Fruit fly (Drosophila melanogaster) whole organism, embryonic: ENCODE data around the gene Peritrophin-15a.
A peak's percentile ranks its signal among the peaks of the same experiment; 100 is the strongest.

Source experiments
- CG1024 ChIP-seq: fragments of 200-800 bp; sonication (Bioruptor generic); IDR thresholded peaks from 2 replicates; pipeline ENCODE4 v1.3.6; 2022; ENCODE audit warnings: missing biosample characterization, missing genetic modification characterization
- CG12219 ChIP-seq: fragments of 200-800 bp; sonication (Bioruptor generic); optimal IDR thresholded peaks from 3 replicates; lab custom pipeline; 2018; ENCODE audit warnings: missing biosample characterization, mild to moderate bottlenecking, missing genetic modification characterization
- CG12942 ChIP-seq: fragments of 200-800 bp; sonication (Bioruptor generic); optimal IDR thresholded peaks from 3 replicates; lab custom pipeline; 2016; ENCODE audit warnings: missing biosample characterization, missing genetic modification characterization
- CG1529 ChIP-seq: fragments of 200-800 bp; sonication (Bioruptor generic); optimal IDR thresholded peaks from 3 replicates; lab custom pipeline; 2018; ENCODE audit warnings: missing biosample characterization, missing genetic modification characterization
- CG17328 ChIP-seq: fragments of 200-800 bp; sonication (Bioruptor generic); IDR thresholded peaks from 2 replicates; pipeline ENCODE4 v1.3.6; 2022; ENCODE audit warnings: missing biosample characterization, missing genetic modification characterization
- CG18262 ChIP-seq: fragments of 200-800 bp; optimal IDR thresholded peaks from 3 replicates; lab custom pipeline; 2019; ENCODE audit warnings: missing biosample characterization, mild to moderate bottlenecking, missing genetic modification characterization, moderate library complexity
- CG1832 ChIP-seq: fragments of 200-800 bp; sonication (Bioruptor generic); optimal IDR thresholded peaks from 2 replicates; lab custom pipeline; 2017; ENCODE audit warnings: missing biosample characterization, mild to moderate bottlenecking, missing genetic modification characterization, inconsistent platforms
- CG31388 ChIP-seq: fragments of 200-800 bp; sonication (Bioruptor generic); optimal IDR thresholded peaks from 2 replicates; lab custom pipeline; 2016; ENCODE audit warnings: missing biosample characterization, missing genetic modification characterization
- CG4617 ChIP-seq: fragments of 200-800 bp; sonication (Bioruptor generic); optimal IDR thresholded peaks from 3 replicates; lab custom pipeline; 2016; ENCODE audit warnings: missing biosample characterization, missing genetic modification characterization, borderline replicate concordance
- CG5953 ChIP-seq: fragments of 200-800 bp; sonication (Bioruptor generic); IDR thresholded peaks from 2 replicates; pipeline ENCODE4 v1.3.6; 2022; ENCODE audit warnings: missing biosample characterization, missing genetic modification characterization
- CG6813 ChIP-seq: fragments of 200-800 bp; sonication (Bioruptor generic); optimal IDR thresholded peaks from 2 replicates; lab custom pipeline; 2017; ENCODE audit warnings: missing biosample characterization, missing genetic modification characterization, mild to moderate bottlenecking, moderate library complexity, missing genetic modification reagents
- CG7928 ChIP-seq: fragments of 200-800 bp; sonication (Bioruptor generic); optimal IDR thresholded peaks from 2 replicates; lab custom pipeline; 2017; ENCODE audit warnings: missing biosample characterization, mild to moderate bottlenecking, missing genetic modification characterization
- CG8290 ChIP-seq, 3 experiments: fragments of 200-800 bp; sonication (Bioruptor generic); optimal IDR thresholded peaks; 2 replicates each; lab custom pipeline; 2016 to 2019; ENCODE audit warnings: missing biosample characterization in 3 of 3, missing genetic modification characterization in 3 of 3, mild to moderate bottlenecking in 2 of 3, moderate library complexity in 1 of 3
- CG8944 ChIP-seq: fragments of 200-800 bp; sonication (Bioruptor generic); optimal IDR thresholded peaks from 3 replicates; lab custom pipeline; 2016; ENCODE audit warnings: missing biosample characterization, missing genetic modification characterization
- CG9215 ChIP-seq: fragments of 200-800 bp; sonication (Bioruptor generic); IDR thresholded peaks from 2 replicates; pipeline ENCODE4 v1.3.6; 2022; ENCODE audit warnings: missing biosample characterization, missing genetic modification characterization
- Camta ChIP-seq: fragments of 200-800 bp; sonication (Bioruptor generic); optimal IDR thresholded peaks from 2 replicates; lab custom pipeline; 2016; ENCODE audit warnings: missing biosample characterization, missing genetic modification characterization
- CkIIα-i1 ChIP-seq: fragments of 200-800 bp; sonication (Bioruptor generic); IDR thresholded peaks from 2 replicates; pipeline ENCODE4 v1.3.6; 2022; ENCODE audit warnings: missing biosample characterization, missing genetic modification characterization
- D ChIP-seq, 2 experiments: fragments of 200-800 bp in 1 of 2; fragments of >200 bp in 1 of 2; sonication (Bioruptor generic) in 1 of 2; optimal IDR thresholded peaks; 2 replicates in 1 of 2; 3 replicates in 1 of 2; lab custom pipeline; 2017; ENCODE audit warnings: mild to moderate bottlenecking in 1 of 2, missing biosample characterization in 1 of 2, missing genetic modification characterization in 1 of 2, missing genetic modification reagents in 1 of 2
- D19A ChIP-seq: fragments of 200-800 bp; optimal IDR thresholded peaks from 3 replicates; lab custom pipeline; 2019; ENCODE audit warnings: missing biosample characterization, mild to moderate bottlenecking, missing genetic modification characterization, moderate library complexity
- Doc3 ChIP-seq: fragments of 200-800 bp; sonication (Bioruptor generic); IDR thresholded peaks from 3 replicates; pipeline ENCODE4 v1.3.6; 2022; ENCODE audit warnings: missing biosample characterization, missing genetic modification characterization; ENCODE audit not compliant: partially characterized antibody
- Eip74EF ChIP-seq, 2 experiments: fragments of 200-800 bp in 1 of 2; fragments of >200 bp in 1 of 2; sonication (Bioruptor generic) in 1 of 2; optimal IDR thresholded peaks; 2 replicates each; lab custom pipeline; 2017 to 2019; ENCODE audit warnings: missing biosample characterization in 2 of 2, missing genetic modification characterization in 2 of 2, mild to moderate bottlenecking in 1 of 2, moderate library complexity in 1 of 2
- Gug ChIP-seq: fragments of 200-800 bp; sonication (Bioruptor generic); IDR thresholded peaks from 4 replicates; pipeline ENCODE4 v1.3.6; 2022; ENCODE audit warnings: missing biosample characterization, missing genetic modification characterization
- Hr51 ChIP-seq, 2 experiments: fragments of 200-800 bp; sonication (Bioruptor generic); optimal IDR thresholded peaks; 2 replicates in 1 of 2; 3 replicates in 1 of 2; lab custom pipeline; 2016 to 2018; ENCODE audit warnings: missing biosample characterization in 2 of 2, missing genetic modification characterization in 2 of 2, mild to moderate bottlenecking in 1 of 2, moderate library complexity in 1 of 2
- Jarid2 ChIP-seq: fragments of 200-800 bp; sonication (Bioruptor generic); optimal IDR thresholded peaks from 3 replicates; lab custom pipeline; 2017; ENCODE audit warnings: mild to moderate bottlenecking, missing biosample characterization, missing genetic modification reagents, missing genetic modification characterization
- Optix ChIP-seq: fragments of 200-800 bp; sonication (Bioruptor generic); IDR thresholded peaks from 3 replicates; pipeline ENCODE4 v1.3.6; 2022; ENCODE audit warnings: missing biosample characterization, missing genetic modification characterization
- Sry-δ ChIP-seq: fragments of 200-800 bp; sonication (Bioruptor generic); optimal IDR thresholded peaks from 2 replicates; lab custom pipeline; 2016; ENCODE audit warnings: missing biosample characterization, missing genetic modification characterization
- Trl ChIP-seq, 3 experiments: fragments of >200 bp in 2 of 3; fragments of 200-800 bp in 1 of 3; sonication (Bioruptor generic) in 1 of 3; optimal IDR thresholded peaks; 2 replicates in 1 of 3; 3 replicates in 2 of 3; lab custom pipeline; 2016 to 2017; ENCODE audit warnings: missing biosample characterization in 1 of 3, missing genetic modification characterization in 1 of 3
- amos ChIP-seq: fragments of 200-800 bp; sonication (Bioruptor generic); IDR thresholded peaks from 2 replicates; pipeline ENCODE4 v1.3.6; 2022; ENCODE audit warnings: missing biosample characterization, missing genetic modification characterization; ENCODE audit not compliant: partially characterized antibody
- aop ChIP-seq: fragments of 200-800 bp; sonication (Bioruptor generic); IDR thresholded peaks from 2 replicates; pipeline ENCODE4 v1.3.6; 2022; ENCODE audit warnings: missing biosample characterization, missing genetic modification characterization
- ato ChIP-seq: fragments of 200-800 bp; sonication (Bioruptor generic); IDR thresholded peaks from 2 replicates; pipeline ENCODE4 v1.3.6; 2022; ENCODE audit warnings: missing biosample characterization, missing genetic modification characterization; ENCODE audit not compliant: partially characterized antibody
- br ChIP-seq: fragments of >200 bp; optimal IDR thresholded peaks from 2 replicates; lab custom pipeline; 2017
- ci ChIP-seq: fragments of 200-800 bp; sonication (Bioruptor generic); IDR thresholded peaks from 3 replicates; pipeline ENCODE4 v1.3.6; 2022; ENCODE audit warnings: missing biosample characterization, missing genetic modification characterization
- croc ChIP-seq: fragments of 200-800 bp; sonication (Bioruptor generic); conservative IDR thresholded peaks from 3 replicates; pipeline ENCODE4 v1.3.6; 2022; ENCODE audit warnings: missing biosample characterization, missing genetic modification characterization
- crol ChIP-seq: fragments of 200-800 bp; sonication (Bioruptor generic); IDR thresholded peaks from 2 replicates; pipeline ENCODE4 v1.3.6; 2022; ENCODE audit warnings: missing biosample characterization, missing genetic modification characterization
- dmrt11E ChIP-seq: fragments of 200-800 bp; sonication (Bioruptor generic); optimal IDR thresholded peaks from 3 replicates; lab custom pipeline; 2018; ENCODE audit warnings: missing biosample characterization, mild to moderate bottlenecking, missing genetic modification characterization, moderate library complexity
- dmrt99B ChIP-seq: fragments of 200-800 bp; sonication (Bioruptor generic); optimal IDR thresholded peaks from 2 replicates; lab custom pipeline; 2018; ENCODE audit warnings: missing biosample characterization, mild to moderate bottlenecking, missing genetic modification characterization, moderate library complexity
- exex ChIP-seq: fragments of 200-800 bp; sonication (Bioruptor generic); optimal IDR thresholded peaks from 4 replicates; lab custom pipeline; 2018; ENCODE audit warnings: missing biosample characterization, mild to moderate bottlenecking, missing genetic modification characterization, moderate library complexity
- gcm ChIP-seq: fragments of 200-800 bp; sonication (Bioruptor generic); optimal IDR thresholded peaks from 2 replicates; lab custom pipeline; 2019; ENCODE audit warnings: missing biosample characterization, mild to moderate bottlenecking, missing genetic modification characterization, moderate library complexity
- gcm2 ChIP-seq: fragments of 200-800 bp; sonication (Bioruptor generic); optimal IDR thresholded peaks from 2 replicates; lab custom pipeline; 2016; ENCODE audit warnings: missing biosample characterization, missing genetic modification characterization
- jigr1 ChIP-seq: fragments of 200-800 bp; sonication (Bioruptor generic); IDR thresholded peaks from 3 replicates; pipeline ENCODE4 v1.3.6; 2022; ENCODE audit warnings: missing biosample characterization, missing genetic modification characterization
- onecut ChIP-seq: fragments of 200-800 bp; sonication (Bioruptor generic); IDR thresholded peaks from 2 replicates; pipeline ENCODE4 v1.3.6; 2022; ENCODE audit warnings: missing biosample characterization, missing genetic modification characterization
- pfk ChIP-seq: fragments of 200-800 bp; sonication (Bioruptor generic); optimal IDR thresholded peaks from 2 replicates; lab custom pipeline; 2018; ENCODE audit warnings: missing biosample characterization, mild to moderate bottlenecking, missing genetic modification characterization, moderate library complexity
- sens-2 ChIP-seq: fragments of 200-800 bp; sonication (Bioruptor generic); IDR thresholded peaks from 2 replicates; pipeline ENCODE4 v1.3.6; 2022; ENCODE audit warnings: missing biosample characterization, missing genetic modification characterization
- shn ChIP-seq: fragments of 200-800 bp; sonication (Bioruptor generic); optimal IDR thresholded peaks from 3 replicates; lab custom pipeline; 2016; ENCODE audit warnings: missing biosample characterization, missing genetic modification characterization
- sna ChIP-seq: fragments of 200-800 bp; sonication (Bioruptor generic); IDR thresholded peaks from 2 replicates; pipeline ENCODE4 v1.3.6; 2022; ENCODE audit warnings: missing biosample characterization, missing genetic modification characterization; ENCODE audit not compliant: partially characterized antibody
- vfl ChIP-seq: fragments of 200-800 bp; sonication (Bioruptor generic); optimal IDR thresholded peaks from 2 replicates; lab custom pipeline; 2016; ENCODE audit warnings: missing biosample characterization, missing genetic modification characterization
- vvl ChIP-seq: fragments of 200-800 bp; sonication (Bioruptor generic); IDR thresholded peaks from 2 replicates; pipeline ENCODE4 v1.3.6; 2022; ENCODE audit warnings: missing biosample characterization, missing genetic modification characterization
- z ChIP-seq: fragments of 200-800 bp; sonication (Bioruptor generic); IDR thresholded peaks from 3 replicates; pipeline ENCODE4 v1.3.6; 2022; ENCODE audit warnings: missing biosample characterization, missing genetic modification characterization
- zen ChIP-seq: fragments of 200-800 bp; sonication (Bioruptor generic); optimal IDR thresholded peaks from 3 replicates; lab custom pipeline; 2018; ENCODE audit warnings: missing biosample characterization, mild to moderate bottlenecking, missing genetic modification characterization, moderate library complexity

Peritrophin-15a gene

dm6 chr2L:8376717-8377116, 19.2 kb downstream of the Peritrophin-15a start, which contains the start of the genes CG13390 and CG17294 (continued):
- TF ChIP-seq D (optimal IDR thresholded peaks at IDR 0.05; lab: Kevin White, UChicago): no peak
- TF ChIP-seq D (GFP tag; optimal IDR thresholded peaks at IDR 0.05; lab: Kevin White, UChicago): peak; percentile 99
- TF ChIP-seq CG8944 (GFP tag; lab: Kevin White, UChicago): peak; percentile 84
- TF ChIP-seq CG8290 (GFP tag; optimal IDR thresholded peaks at IDR 0.05; lab: Kevin White, UChicago): peak; percentile 98
- TF ChIP-seq CG8290 (tag; optimal IDR thresholded peaks at IDR 0.05; lab: Kevin White, UChicago): peak; percentile 96 to 98
- peak; percentile 99 for TF ChIP-seq onecut (GFP tag; lab: Robert Waterston, UW)
- peak; percentile 96 for TF ChIP-seq Camta (GFP tag; lab: Kevin White, UChicago)
- peak; percentile 100 for TF ChIP-seq vvl (GFP tag; lab: Robert Waterston, UW)
- peak; percentile 98 for TF ChIP-seq exex
- TF ChIP-seq Doc3 (GFP tag; lab: Robert Waterston, UW): peak; percentile 75
- TF ChIP-seq Eip74EF (GFP tag; optimal IDR thresholded peaks at IDR 0.05; lab: Kevin White, UChicago): peak in 1 of 2 experiments; percentile 100
- TF ChIP-seq crol: peak; percentile 92
- peak; percentile 2 for TF ChIP-seq CG1832 (GFP tag; lab: Kevin White, UChicago)
- peak; percentile 99 for TF ChIP-seq Gug (GFP tag; lab: Robert Waterston, UW)
- peak; percentile 99 for TF ChIP-seq gcm (GFP tag; lab: Kevin White, UChicago)
- peak; percentile 99 for TF ChIP-seq sens-2
- TF ChIP-seq aop (GFP tag; lab: Robert Waterston, UW): peak; percentile 97
- peak; percentile 95 for TF ChIP-seq Jarid2 (GFP tag; lab: Kevin White, UChicago)
- TF ChIP-seq CG17328: peak; percentile 100
- peak; percentile 99 for TF ChIP-seq jigr1
- TF ChIP-seq gcm2 (GFP tag; lab: Kevin White, UChicago): peak; percentile 92
- TF ChIP-seq CG5953 (GFP tag; lab: Robert Waterston, UW): peak; percentile 99
- TF ChIP-seq CG31388 (GFP tag; lab: Kevin White, UChicago): peak; percentile 99
- peak; percentile 79 for TF ChIP-seq pfk
- no peak for TF ChIP-seq br (lab: Kevin White, UChicago)
- peak; percentile 100 for TF ChIP-seq ci (GFP tag; lab: Robert Waterston, UW)
- TF ChIP-seq D19A (tag; lab: Kevin White, UChicago): peak; percentile 98
- peak; percentile 100 for TF ChIP-seq CG18262
- peak; percentile 98 for TF ChIP-seq CkIIα-i1 (GFP tag; lab: Robert Waterston, UW)
- peak; percentile 63 for TF ChIP-seq Sry-δ (GFP tag; lab: Kevin White, UChicago)
- peak; percentile 83 for TF ChIP-seq sna (GFP tag; lab: Robert Waterston, UW)
- TF ChIP-seq CG1024 (GFP tag; lab: Robert Waterston, UW): peak; percentile 97
- TF ChIP-seq ato (GFP tag; lab: Robert Waterston, UW): 0 out of 2 replicates have a peak, but pooled peaks have one; percentile 40
- peak; percentile 99 for TF ChIP-seq CG1529 (GFP tag; lab: Kevin White, UChicago)
- TF ChIP-seq CG6813 (GFP tag; lab: Kevin White, UChicago): peak; percentile 99
- TF ChIP-seq dmrt11E (tag; lab: Kevin White, UChicago): peak; percentile 99
- TF ChIP-seq Trl (optimal IDR thresholded peaks at IDR 0.05; lab: Kevin White, UChicago): no peak
- peak; percentile 92 for TF ChIP-seq Trl (GFP tag; optimal IDR thresholded peaks at IDR 0.05; lab: Kevin White, UChicago)
- peak; percentile 100 for TF ChIP-seq dmrt99B
- TF ChIP-seq z (GFP tag; lab: Robert Waterston, UW): peak; percentile 84
- TF ChIP-seq CG4617 (GFP tag; lab: Kevin White, UChicago): peak; percentile 99
- peak; percentile 99 for TF ChIP-seq zen (tag; lab: Kevin White, UChicago)
- TF ChIP-seq amos: peak; percentile 73
- TF ChIP-seq shn (GFP tag; lab: Kevin White, UChicago): peak; percentile 77
- TF ChIP-seq vfl (GFP tag; lab: Kevin White, UChicago): peak; percentile 96
- peak; percentile 99 for TF ChIP-seq CG12219
- TF ChIP-seq CG12942: peak; percentile 99
- TF ChIP-seq Hr51 (GFP tag; optimal IDR thresholded peaks at IDR 0.05; lab: Kevin White, UChicago): peak; percentile 96 to 100
- peak; percentile 99 for TF ChIP-seq croc (GFP tag; lab: Robert Waterston, UW)
- peak; percentile 96 for TF ChIP-seq Optix
- peak; percentile 87 for TF ChIP-seq CG7928 (GFP tag; lab: Kevin White, UChicago)
- peak; percentile 99 for TF ChIP-seq CG9215
